Worm (Caenorhabditis elegans): ENCODE results near the gene M02B7.2.
A peak's percentile ranks its signal among the peaks of the same experiment; 100 is the strongest.

M02B7.2 gene

DNA sequence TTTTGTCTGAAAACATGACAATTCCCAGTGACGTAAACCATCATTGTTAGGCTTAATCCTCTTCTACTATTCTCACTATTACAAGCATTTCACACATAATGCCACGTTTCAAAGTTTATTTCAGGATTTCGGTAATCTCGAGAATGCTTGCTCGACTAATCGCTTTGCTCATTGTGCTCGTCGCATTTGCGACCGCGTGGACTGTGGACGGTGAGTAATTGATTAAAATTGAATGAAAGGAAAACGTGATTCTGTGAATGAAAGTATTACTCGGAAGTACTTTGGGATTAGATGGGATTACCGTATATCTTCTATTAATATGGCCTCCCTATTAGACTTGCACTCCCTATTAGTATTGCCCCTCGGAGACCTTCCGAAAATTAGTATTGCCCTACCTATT lies 30.4 kb downstream of the M02B7.2 start:
- TF ChIP-seq unc-39 (tag; optimal IDR thresholded peaks at IDR 0.05) (no peak), ceh-83 (GFP tag; optimal IDR thresholded peaks at IDR 0.05) (no peak), lin-13 (tag; optimal IDR thresholded peaks at IDR 0.05) (no peak), zip-8 (tag; optimal IDR thresholded peaks at IDR 0.05) (no peak), elt-3 (tag; optimal IDR thresholded peaks at IDR 0.05) (no peak), blmp-1 (tag; optimal IDR thresholded peaks at IDR 0.05) (no peak), flh-1 (GFP tag; optimal IDR thresholded peaks at IDR 0.05) (no peak), unc-62 (GFP tag; optimal IDR thresholded peaks at IDR 0.05) (no peak), elt-1 (tag; optimal IDR thresholded peaks at IDR 0.05; ENCODE audit: borderline replicate concordance, insufficient read depth) (no peak), nhr-28 (tag; optimal IDR thresholded peaks at IDR 0.05) (no peak), unc-120 (tag; optimal IDR thresholded peaks at IDR 0.05; ENCODE audit: poor library complexity, severe bottlenecking) (no peak)

DNA sequence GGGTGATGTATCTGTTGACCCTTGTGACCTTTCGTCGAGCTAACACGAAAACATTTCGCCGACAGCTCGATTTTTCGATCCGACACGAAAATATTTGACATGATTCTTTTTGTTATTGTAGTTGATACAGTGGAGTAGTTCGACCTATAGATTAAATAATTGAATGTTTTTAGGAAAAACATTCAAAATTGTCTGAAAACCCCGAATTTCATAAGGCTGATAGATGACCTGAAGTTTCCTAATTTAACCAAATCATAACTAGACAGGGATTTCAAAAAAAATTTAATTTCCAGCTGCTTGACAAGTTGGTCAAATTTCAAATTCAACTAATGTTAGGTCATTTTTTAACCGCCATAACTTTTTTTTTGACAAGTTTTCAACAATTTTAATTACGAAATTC lies 31.7 kb downstream of the M02B7.2 start, which contains the start of gene cal-3:
cal-3 (minus strand) TSS at position 101 of the 400 bp plus-strand sequence.
- TF ChIP-seq nhr-76 (tag; optimal IDR thresholded peaks at IDR 0.05) (no peak), lin-32 (GFP tag; optimal IDR thresholded peaks at IDR 0.05) (no peak), nhr-28 (tag; optimal IDR thresholded peaks at IDR 0.05) (no peak), blmp-1 (tag; optimal IDR thresholded peaks at IDR 0.05) (no peak), mab-5 (tag; optimal IDR thresholded peaks at IDR 0.05) (no peak), nhr-2 (tag; optimal IDR thresholded peaks at IDR 0.05) (no peak), hlh-1 (tag; optimal IDR thresholded peaks at IDR 0.05) (no peak), zip-8 (tag; optimal IDR thresholded peaks at IDR 0.05) (no peak), ham-2 (GFP tag; optimal IDR thresholded peaks at IDR 0.05) (no peak), ceh-39 (tag; optimal IDR thresholded peaks at IDR 0.05) (no peak), pha-4 (tag; optimal IDR thresholded peaks at IDR 0.05) (no peak), sptf-1 (tag; optimal IDR thresholded peaks at IDR 0.05) (no peak), mep-1 (tag; optimal IDR thresholded peaks at IDR 0.05) (no peak), unc-120 (tag; optimal IDR thresholded peaks at IDR 0.05; ENCODE audit: poor library complexity, severe bottlenecking) (no peak), lin-13 (tag; optimal IDR thresholded peaks at IDR 0.05) (no peak), cnd-1 (tag; optimal IDR thresholded peaks at IDR 0.05) (no peak), nhr-237 (tag; optimal IDR thresholded peaks at IDR 0.05) (no peak)

DNA sequence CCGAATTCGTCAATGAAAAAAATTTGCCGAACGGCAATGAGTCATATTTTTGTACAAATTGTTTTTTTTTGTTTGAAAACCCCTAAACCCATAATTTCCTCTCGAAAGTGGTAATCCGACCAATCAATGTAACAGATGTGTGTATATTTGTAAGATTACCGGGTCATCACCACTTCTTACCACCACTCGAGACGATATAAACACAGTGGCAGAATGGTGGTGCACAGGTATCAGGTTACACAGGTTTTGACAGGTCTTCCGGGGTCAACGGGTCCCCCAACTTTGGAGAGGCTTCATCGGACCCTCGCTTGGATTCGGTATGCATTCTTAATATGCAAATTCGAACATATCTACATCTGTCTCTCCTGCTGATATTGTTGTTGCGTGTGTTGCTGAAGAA lies 35.3 kb downstream of the M02B7.2 start:
- no peak for TF ChIP-seq sem-2 (GFP tag; optimal IDR thresholded peaks at IDR 0.05)
- peak; percentile 50 for TF ChIP-seq nhr-2 (tag; optimal IDR thresholded peaks at IDR 0.05)
- TF ChIP-seq pha-4 (tag; optimal IDR thresholded peaks at IDR 0.05): no peak
- TF ChIP-seq sptf-1 (tag; optimal IDR thresholded peaks at IDR 0.05): no peak
- TF ChIP-seq unc-62 (GFP tag; optimal IDR thresholded peaks at IDR 0.05): no peak

DNA sequence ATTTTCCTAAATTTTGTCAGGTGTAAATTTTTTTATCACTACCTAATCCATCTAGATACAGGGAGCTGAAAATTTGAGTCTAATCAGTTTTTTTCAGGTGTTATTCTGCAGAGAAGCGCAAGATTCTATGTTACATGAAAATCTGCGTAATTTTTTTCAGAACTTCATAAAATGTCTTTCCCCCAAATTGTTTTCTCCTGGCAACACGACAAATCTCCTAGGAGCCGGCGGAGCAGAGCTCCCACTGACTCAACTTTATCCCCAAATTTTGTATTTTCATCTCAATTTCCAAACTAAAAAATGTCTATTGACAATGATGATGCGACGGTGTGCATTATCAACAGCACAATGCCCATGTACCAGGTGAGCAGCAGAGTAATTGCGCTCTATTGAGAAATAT lies 36.0 kb downstream of the M02B7.2 start, which contains the start of gene F28F9.2:
F28F9.2 (plus strand) TSS at position 301 of the 400 bp plus-strand sequence.
- TF ChIP-seq nhr-2 (tag; optimal IDR thresholded peaks at IDR 0.05): no peak
- TF ChIP-seq ceh-39 (tag; optimal IDR thresholded peaks at IDR 0.05): no peak
- TF ChIP-seq ham-2 (GFP tag; optimal IDR thresholded peaks at IDR 0.05): no peak
- no peak for TF ChIP-seq nhr-237 (tag; optimal IDR thresholded peaks at IDR 0.05)
- no peak for TF ChIP-seq ceh-83 (GFP tag; optimal IDR thresholded peaks at IDR 0.05)
- no peak for TF ChIP-seq mls-2 (tag; optimal IDR thresholded peaks at IDR 0.05)
- TF ChIP-seq bed-3 (GFP tag; optimal IDR thresholded peaks at IDR 0.05): no peak
- TF ChIP-seq ceh-43 (GFP tag; optimal IDR thresholded peaks at IDR 0.05): no peak
- no peak for TF ChIP-seq nhr-12 (tag; optimal IDR thresholded peaks at IDR 0.05)
- no peak for TF ChIP-seq sptf-1 (tag; optimal IDR thresholded peaks at IDR 0.05)
- TF ChIP-seq lin-13 (tag; optimal IDR thresholded peaks at IDR 0.05): no peak
- TF ChIP-seq unc-62 (GFP tag; optimal IDR thresholded peaks at IDR 0.05): no peak
- no peak for TF ChIP-seq nhr-76 (tag; optimal IDR thresholded peaks at IDR 0.05)
- TF ChIP-seq sem-2 (GFP tag; optimal IDR thresholded peaks at IDR 0.05): no peak
- TF ChIP-seq zip-8 (tag; optimal IDR thresholded peaks at IDR 0.05): no peak

DNA sequence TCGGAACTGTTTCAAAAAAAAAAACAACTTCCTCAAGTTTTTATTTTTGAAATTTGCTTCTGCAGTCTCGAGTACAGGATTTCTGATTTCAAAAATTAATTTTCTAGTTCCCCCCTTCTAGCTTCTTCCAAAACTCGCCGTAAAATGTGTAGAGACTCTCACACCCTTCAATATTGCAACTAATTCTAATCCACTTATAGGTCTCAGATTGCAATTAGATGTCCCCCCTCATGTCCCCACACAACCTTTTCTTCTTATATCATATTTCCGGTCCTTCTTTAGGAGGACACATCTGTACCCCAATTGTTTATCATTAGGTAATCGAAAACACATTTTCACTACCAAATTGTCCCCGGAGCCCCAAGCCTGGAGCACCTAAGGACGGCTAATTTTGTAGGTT lies 37.1 kb downstream of the M02B7.2 start:
- TF ChIP-seq ces-1 (GFP tag; optimal IDR thresholded peaks at IDR 0.05) (peak; percentile 90), nhr-2 (tag; optimal IDR thresholded peaks at IDR 0.05) (peak; percentile 22), mab-5 (tag; optimal IDR thresholded peaks at IDR 0.05) (no peak)

DNA sequence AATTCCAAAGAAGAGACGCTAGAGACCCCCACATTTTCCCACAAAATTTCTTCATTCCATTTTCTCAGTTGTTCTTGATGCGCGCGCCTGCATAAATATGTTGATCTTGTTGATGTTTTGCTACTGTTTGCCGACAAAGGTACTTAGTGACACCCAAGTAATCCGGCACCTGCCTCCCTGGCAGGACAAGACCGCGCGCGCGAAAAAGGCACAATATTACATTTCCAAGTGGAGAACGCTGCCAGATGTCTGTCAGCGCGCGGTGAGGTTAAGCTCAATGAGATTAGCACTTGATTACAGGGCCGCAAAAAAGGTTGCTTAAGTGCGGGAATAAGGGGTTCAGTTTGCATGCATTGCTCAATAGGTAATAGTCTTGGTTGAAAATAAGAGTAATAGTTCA lies 38.2 kb downstream of the M02B7.2 start:
- no peak for TF ChIP-seq M03D4.4 (tag; optimal IDR thresholded peaks at IDR 0.05)
- no peak for TF ChIP-seq nhr-12 (tag; optimal IDR thresholded peaks at IDR 0.05)
- no peak for TF ChIP-seq nhr-28 (tag; optimal IDR thresholded peaks at IDR 0.05)
- peak; percentile 54 for TF ChIP-seq nhr-2 (tag; optimal IDR thresholded peaks at IDR 0.05)
- no peak for TF ChIP-seq flh-1 (GFP tag; optimal IDR thresholded peaks at IDR 0.05)
- TF ChIP-seq ces-1 (GFP tag; optimal IDR thresholded peaks at IDR 0.05): peak; percentile 59
